Fruit fly (Drosophila melanogaster): ENCODE data around the gene frj.

DNA sequence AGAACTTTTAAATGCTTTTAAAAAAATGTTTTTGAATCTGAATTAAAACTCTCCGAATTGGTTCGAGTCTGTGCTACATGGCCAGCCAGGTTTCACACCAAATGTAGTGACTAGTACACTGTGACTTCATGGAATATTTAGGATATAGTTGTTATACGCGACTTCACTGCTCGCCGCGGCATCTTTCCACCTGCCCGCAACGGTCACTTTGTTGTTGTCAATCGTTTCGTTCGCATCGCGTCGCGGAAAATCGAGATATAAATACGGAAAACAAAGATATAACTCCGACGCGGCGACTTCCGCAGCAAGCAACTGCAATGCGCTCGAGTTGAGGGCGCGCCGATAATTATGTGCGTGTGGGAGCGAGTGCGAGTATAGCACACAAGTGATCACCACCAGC is 42.6 kb downstream of the frj start, which contains the start of gene CG31637:
- TF ChIP-seq CG8478 (optimal IDR thresholded peaks at IDR 0.05) (no peak), CTCF (optimal IDR thresholded peaks at IDR 0.05) (peak; percentile 26 to 60)
